Worm (Caenorhabditis elegans): Measurements from ENCODE around the gene Y67D2.5.

- TF ChIP-seq flt-1 (GFP tag; IDR thresholded peaks at IDR 0.05) (no peak), ztf-29 (GFP tag; IDR thresholded peaks at IDR 0.05) (no peak), tab-1 (GFP tag; IDR thresholded peaks at IDR 0.05) (no peak), ref-1 (GFP tag; conservative IDR thresholded peaks at IDR 0.05) (no peak), cog-1 (tag; optimal IDR thresholded peaks at IDR 0.05) (no peak), med-1 (GFP tag; optimal IDR thresholded peaks at IDR 0.05; ENCODE audit: insufficient read depth) (no peak), ztf-23 (GFP tag; IDR thresholded peaks at IDR 0.05) (no peak), klf-2 (GFP tag; conservative IDR thresholded peaks at IDR 0.05) (no peak)
These were observed 5.6 kb downstream of the Y67D2.5 start for ce11 chrIII:1534431-1534830.
